Fruit fly (Drosophila melanogaster): ENCODE results near the gene caps.

- TF ChIP-seq CG1620 (GFP tag; optimal IDR thresholded peaks at IDR 0.05) = no peak
- TF ChIP-seq ovo (GFP tag; optimal IDR thresholded peaks at IDR 0.05) = no peak
- peak; percentile 6 for TF ChIP-seq bab1 (GFP tag; optimal IDR thresholded peaks at IDR 0.05)
- TF ChIP-seq Clk (GFP tag; optimal IDR thresholded peaks at IDR 0.05) = no peak
- TF ChIP-seq cic (GFP tag; optimal IDR thresholded peaks at IDR 0.05) = no peak
- no peak for TF ChIP-seq CG14711 (tag; optimal IDR thresholded peaks at IDR 0.05)
- no peak for TF ChIP-seq CG5204 (GFP tag; optimal IDR thresholded peaks at IDR 0.05)
- TF ChIP-seq Hr96 (GFP tag; optimal IDR thresholded peaks at IDR 0.05) = no peak
- TF ChIP-seq Mnt (GFP tag; optimal IDR thresholded peaks at IDR 0.05) = no peak
- TF ChIP-seq toe (GFP tag; optimal IDR thresholded peaks at IDR 0.05) = no peak
Observed at dm6 chr3L:13237056-13237455, 8.6 kb downstream of the caps start.
